Fruit fly (Drosophila melanogaster): ENCODE results near the gene CG15530.

DNA sequence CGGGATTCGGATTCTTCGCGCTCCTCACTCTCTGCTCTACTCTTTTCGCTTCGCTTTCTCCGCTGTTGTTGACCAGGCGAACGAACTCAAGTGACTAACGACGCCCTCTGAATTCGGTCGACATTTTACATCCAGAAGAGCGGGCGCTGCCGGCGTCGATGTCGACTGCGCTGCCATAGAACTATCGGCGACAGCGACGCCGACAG is 25.1 kb downstream of the CG15530 start, which contains the start of gene CG9743:
- TF ChIP-seq CG8478 (optimal IDR thresholded peaks at IDR 0.05) = no peak
- no peak for TF ChIP-seq CTCF (optimal IDR thresholded peaks at IDR 0.05)

Measured in S2 (cell line).